Fruit fly (Drosophila melanogaster) whole organism, embryonic: ENCODE data around the gene HemK1.

ENCODE experiments used
- ATbp ChIP-seq: fragments of 200-800 bp; sonication (Bioruptor generic); optimal IDR thresholded peaks from 2 replicates; lab custom pipeline; 2017; ENCODE audit warnings: missing biosample characterization, mild to moderate bottlenecking, missing genetic modification characterization, missing genetic modification reagents
- Atf-2 ChIP-seq: fragments of 200-800 bp; sonication (Bioruptor generic); optimal IDR thresholded peaks from 2 replicates; lab custom pipeline; 2016; ENCODE audit warnings: missing biosample characterization, missing genetic modification characterization
- Blimp-1 ChIP-seq: fragments of 200-800 bp; sonication (Bioruptor generic); optimal IDR thresholded peaks from 3 replicates; lab custom pipeline; 2018; ENCODE audit warnings: missing biosample characterization, missing genetic modification characterization, mild to moderate bottlenecking, moderate library complexity, missing genetic modification reagents
- CG11695 ChIP-seq: fragments of 200-800 bp; sonication (Bioruptor generic); IDR thresholded peaks from 3 replicates; pipeline ENCODE4 v1.3.6; 2022; ENCODE audit warnings: missing biosample characterization, missing genetic modification characterization
- CG13894 ChIP-seq: fragments of 200-800 bp; sonication (Bioruptor generic); optimal IDR thresholded peaks from 3 replicates; lab custom pipeline; 2018; ENCODE audit warnings: missing biosample characterization, mild to moderate bottlenecking, missing genetic modification characterization, moderate library complexity
- CG14014 ChIP-seq: fragments of 200-800 bp; sonication (Bioruptor generic); IDR thresholded peaks from 2 replicates; pipeline ENCODE4 v1.3.6; 2022; ENCODE audit warnings: missing biosample characterization, missing genetic modification characterization
- CG1529 ChIP-seq: fragments of 200-800 bp; sonication (Bioruptor generic); optimal IDR thresholded peaks from 3 replicates; lab custom pipeline; 2018; ENCODE audit warnings: missing biosample characterization, missing genetic modification characterization
- CG17361 ChIP-seq: fragments of 200-800 bp; sonication (Bioruptor generic); IDR thresholded peaks from 3 replicates; pipeline ENCODE4 v1.3.6; 2022; ENCODE audit warnings: missing biosample characterization, missing genetic modification characterization
- CG17385 ChIP-seq: fragments of 200-800 bp; sonication (Bioruptor generic); optimal IDR thresholded peaks from 3 replicates; lab custom pipeline; 2018; ENCODE audit warnings: missing biosample characterization, mild to moderate bottlenecking, missing genetic modification characterization
- CG18599 ChIP-seq: fragments of 200-800 bp; sonication (Bioruptor generic); optimal IDR thresholded peaks from 3 replicates; lab custom pipeline; 2017; ENCODE audit warnings: missing biosample characterization, missing genetic modification characterization, mild to moderate bottlenecking, moderate library complexity, missing genetic modification reagents
- CG18619 ChIP-seq: fragments of 200-800 bp; sonication (Bioruptor generic); optimal IDR thresholded peaks from 3 replicates; lab custom pipeline; 2017; ENCODE audit warnings: missing biosample characterization, mild to moderate bottlenecking, missing genetic modification characterization
- CG2129 ChIP-seq: fragments of 200-800 bp; sonication (Bioruptor generic); IDR thresholded peaks from 2 replicates; pipeline ENCODE4 v1.3.6; 2022; ENCODE audit warnings: missing biosample characterization, missing genetic modification characterization; ENCODE audit not compliant: partially characterized antibody
- CG30020 ChIP-seq: fragments of 200-800 bp; optimal IDR thresholded peaks from 2 replicates; lab custom pipeline; 2019; ENCODE audit warnings: missing biosample characterization, mild to moderate bottlenecking, missing genetic modification characterization, moderate library complexity
- CG3407 ChIP-seq: fragments of 200-800 bp; sonication (Bioruptor generic); optimal IDR thresholded peaks from 2 replicates; lab custom pipeline; 2018; ENCODE audit warnings: missing biosample characterization, mild to moderate bottlenecking, missing genetic modification characterization
- CG4328 ChIP-seq: fragments of 200-800 bp; sonication (Bioruptor generic); optimal IDR thresholded peaks from 3 replicates; lab custom pipeline; 2017; ENCODE audit warnings: missing biosample characterization, missing genetic modification reagents, missing genetic modification characterization
- CG4617 ChIP-seq: fragments of 200-800 bp; sonication (Bioruptor generic); optimal IDR thresholded peaks from 3 replicates; lab custom pipeline; 2016; ENCODE audit warnings: missing biosample characterization, missing genetic modification characterization, borderline replicate concordance
- CG6813 ChIP-seq: fragments of 200-800 bp; sonication (Bioruptor generic); optimal IDR thresholded peaks from 2 replicates; lab custom pipeline; 2017; ENCODE audit warnings: missing biosample characterization, missing genetic modification characterization, mild to moderate bottlenecking, moderate library complexity, missing genetic modification reagents
- CG7987 ChIP-seq: fragments of 200-800 bp; sonication (Bioruptor generic); optimal IDR thresholded peaks from 2 replicates; lab custom pipeline; 2018; ENCODE audit warnings: missing biosample characterization, mild to moderate bottlenecking, missing genetic modification characterization, moderate library complexity
- CG8388 ChIP-seq: fragments of 200-800 bp; sonication (Bioruptor generic); optimal IDR thresholded peaks from 2 replicates; lab custom pipeline; 2019; ENCODE audit warnings: missing biosample characterization, mild to moderate bottlenecking, missing genetic modification characterization, moderate library complexity
- CG9817 ChIP-seq: fragments of 200-800 bp; sonication (Bioruptor generic); optimal IDR thresholded peaks from 2 replicates; lab custom pipeline; 2018; ENCODE audit warnings: missing biosample characterization, mild to moderate bottlenecking, missing genetic modification characterization, moderate library complexity
- Chrac-16 ChIP-seq: fragments of 200-800 bp; sonication (Bioruptor generic); optimal IDR thresholded peaks from 3 replicates; lab custom pipeline; 2016; ENCODE audit warnings: missing biosample characterization, missing genetic modification characterization
- Fer2 ChIP-seq: fragments of 200-800 bp; sonication (Bioruptor generic); optimal IDR thresholded peaks from 2 replicates; lab custom pipeline; 2018; ENCODE audit warnings: missing biosample characterization, mild to moderate bottlenecking, missing genetic modification characterization, moderate library complexity
- HLHmδ ChIP-seq: fragments of 200-800 bp; sonication (Bioruptor generic); optimal IDR thresholded peaks from 2 replicates; lab custom pipeline; 2018; ENCODE audit warnings: missing biosample characterization, mild to moderate bottlenecking, missing genetic modification characterization, moderate library complexity
- Hmx ChIP-seq: fragments of 200-800 bp; sonication (Bioruptor generic); optimal IDR thresholded peaks from 2 replicates; lab custom pipeline; 2016; ENCODE audit warnings: missing biosample characterization, missing genetic modification characterization
- Hsf ChIP-seq: fragments of 200-800 bp; sonication (Bioruptor generic); optimal IDR thresholded peaks from 3 replicates; lab custom pipeline; 2016; ENCODE audit warnings: missing biosample characterization, missing genetic modification characterization
- MESR4 ChIP-seq: fragments of 200-800 bp; sonication (Bioruptor generic); optimal IDR thresholded peaks from 2 replicates; lab custom pipeline; 2018; ENCODE audit warnings: missing biosample characterization, mild to moderate bottlenecking, missing genetic modification characterization, moderate library complexity
- Med ChIP-seq: fragments of 200-800 bp; sonication (Bioruptor generic); peaks from one replicate; lab custom pipeline; 2016; ENCODE audit warnings: missing biosample characterization, missing genetic modification characterization, mild to moderate bottlenecking, inconsistent platforms, moderate library complexity
- NC2β ChIP-seq: fragments of 200-800 bp; sonication (Bioruptor generic); optimal IDR thresholded peaks from 2 replicates; lab custom pipeline; 2016; ENCODE audit warnings: missing biosample characterization, missing genetic modification characterization
- Stat92E ChIP-seq, 3 experiments: fragments of >200 bp in 2 of 3; fragments of 200-800 bp in 1 of 3; sonication (Bioruptor generic) in 1 of 3; optimal IDR thresholded peaks; 2 replicates each; lab custom pipeline; 2017 to 2019; ENCODE audit warnings: missing biosample characterization in 3 of 3, missing genetic modification characterization in 3 of 3, mild to moderate bottlenecking in 1 of 3, moderate library complexity in 1 of 3
- abd-A ChIP-seq: fragments of 200-800 bp; sonication (Bioruptor generic); optimal IDR thresholded peaks from 3 replicates; lab custom pipeline; 2019; ENCODE audit warnings: missing biosample characterization, mild to moderate bottlenecking, missing genetic modification characterization, moderate library complexity
- ash1 ChIP-seq: fragments of 200-800 bp; sonication (Bioruptor generic); optimal IDR thresholded peaks from 2 replicates; lab custom pipeline; 2018; ENCODE audit warnings: missing biosample characterization, mild to moderate bottlenecking, missing genetic modification characterization
- cg ChIP-seq: fragments of 200-800 bp; sonication (Bioruptor generic); optimal IDR thresholded peaks from 3 replicates; lab custom pipeline; 2019; ENCODE audit warnings: missing biosample characterization, mild to moderate bottlenecking, missing genetic modification characterization, moderate library complexity
- danr ChIP-seq: fragments of 200-800 bp; sonication (Bioruptor generic); IDR thresholded peaks from 2 replicates; pipeline ENCODE4 v1.3.6; 2022; ENCODE audit warnings: missing biosample characterization, missing genetic modification characterization
- dmrt11E ChIP-seq: fragments of 200-800 bp; sonication (Bioruptor generic); optimal IDR thresholded peaks from 3 replicates; lab custom pipeline; 2018; ENCODE audit warnings: missing biosample characterization, mild to moderate bottlenecking, missing genetic modification characterization, moderate library complexity
- exex ChIP-seq: fragments of 200-800 bp; sonication (Bioruptor generic); optimal IDR thresholded peaks from 4 replicates; lab custom pipeline; 2018; ENCODE audit warnings: missing biosample characterization, mild to moderate bottlenecking, missing genetic modification characterization, moderate library complexity
- eyg ChIP-seq: fragments of 200-800 bp; sonication (Bioruptor generic); optimal IDR thresholded peaks from 3 replicates; lab custom pipeline; 2016; ENCODE audit warnings: missing biosample characterization, missing genetic modification characterization
- gce ChIP-seq: fragments of 200-800 bp; sonication (Bioruptor generic); IDR thresholded peaks from 3 replicates; pipeline ENCODE4 v1.3.6; 2022; ENCODE audit warnings: missing biosample characterization, missing genetic modification characterization
- gro ChIP-seq: fragments of 200-800 bp; sonication (Bioruptor generic); optimal IDR thresholded peaks from 2 replicates; lab custom pipeline; 2016; ENCODE audit warnings: missing biosample characterization, missing genetic modification characterization
- jumu ChIP-seq: fragments of 200-800 bp; sonication (Bioruptor generic); optimal IDR thresholded peaks from 3 replicates; lab custom pipeline; 2016; ENCODE audit warnings: missing biosample characterization, missing genetic modification characterization
- mirr ChIP-seq: fragments of 200-800 bp; sonication (Bioruptor generic); optimal IDR thresholded peaks from 3 replicates; lab custom pipeline; 2018; ENCODE audit warnings: missing biosample characterization, mild to moderate bottlenecking, missing genetic modification characterization
- oc ChIP-seq: fragments of 200-800 bp; sonication (Bioruptor generic); optimal IDR thresholded peaks from 2 replicates; lab custom pipeline; 2018; ENCODE audit warnings: missing biosample characterization, mild to moderate bottlenecking, missing genetic modification characterization, moderate library complexity
- onecut ChIP-seq: fragments of 200-800 bp; sonication (Bioruptor generic); IDR thresholded peaks from 2 replicates; pipeline ENCODE4 v1.3.6; 2022; ENCODE audit warnings: missing biosample characterization, missing genetic modification characterization
- org-1 ChIP-seq: fragments of 200-800 bp; sonication (Bioruptor generic); optimal IDR thresholded peaks from 2 replicates; lab custom pipeline; 2017; ENCODE audit warnings: missing biosample characterization, missing genetic modification characterization
- ro ChIP-seq: fragments of 200-800 bp; sonication (Bioruptor generic); IDR thresholded peaks from 2 replicates; pipeline ENCODE4 v1.3.6; 2022; ENCODE audit warnings: missing biosample characterization, missing genetic modification characterization
- sd ChIP-seq: fragments of 200-800 bp; sonication (Bioruptor generic); optimal IDR thresholded peaks from 3 replicates; lab custom pipeline; 2018; ENCODE audit warnings: missing biosample characterization, mild to moderate bottlenecking, missing genetic modification characterization, moderate library complexity
- sob ChIP-seq: fragments of 200-800 bp; sonication (Bioruptor generic); IDR thresholded peaks from 2 replicates; pipeline ENCODE4 v1.3.6; 2022; ENCODE audit warnings: missing biosample characterization, missing genetic modification characterization
- stc ChIP-seq: fragments of 200-800 bp; sonication (Bioruptor generic); IDR thresholded peaks from 2 replicates; pipeline ENCODE4 v1.3.6; 2022; ENCODE audit warnings: missing biosample characterization, missing genetic modification characterization
- wek ChIP-seq: fragments of 200-800 bp; sonication (Bioruptor generic); optimal IDR thresholded peaks from 3 replicates; lab custom pipeline; 2018; ENCODE audit warnings: missing biosample characterization, mild to moderate bottlenecking, missing genetic modification characterization, moderate library complexity

HemK1 gene

DNA sequence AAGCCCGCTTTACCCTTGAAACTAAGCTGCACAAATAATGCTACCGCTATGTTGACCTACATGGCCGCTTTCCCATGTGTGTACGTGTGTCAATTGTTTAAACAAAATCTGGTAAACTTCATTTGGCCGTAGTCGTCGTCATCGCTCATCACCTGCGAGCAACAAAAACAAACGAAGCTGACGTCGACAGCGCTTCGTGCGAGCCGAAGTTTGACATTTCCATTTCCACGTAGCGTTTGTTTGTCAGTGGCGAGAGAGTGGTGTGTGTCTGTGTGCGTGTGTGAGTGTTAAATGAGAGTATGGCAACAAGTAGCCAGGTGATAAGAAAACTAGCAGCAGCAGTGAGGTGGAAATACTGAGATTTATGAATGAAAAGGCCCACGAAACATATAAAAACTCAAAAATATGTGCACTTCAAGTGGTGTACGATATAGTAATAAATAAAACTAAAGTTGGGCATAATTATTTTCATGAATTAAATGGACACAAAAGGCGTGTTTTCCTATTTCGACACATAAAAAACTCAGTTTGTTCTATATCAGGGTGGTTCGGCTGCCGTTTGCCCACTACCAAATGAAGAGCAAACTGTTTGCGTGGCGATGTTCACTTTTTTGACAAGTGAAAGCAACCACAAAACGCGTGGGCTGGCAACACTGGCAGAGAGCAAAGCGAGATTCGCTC is 11.9 kb upstream of the HemK1 start (continued):
- TF ChIP-seq CG4328 (peak; percentile 72), Hsf (GFP tag; lab: Kevin White, UChicago) (no peak), sd (tag; lab: Kevin White, UChicago) (peak; percentile 20), wek (GFP tag; lab: Kevin White, UChicago) (peak; percentile 72), Fer2 (tag; lab: Kevin White, UChicago) (peak; percentile 37), Atf-2 (GFP tag; lab: Kevin White, UChicago) (no peak), exex (peak; percentile 55), CG11695 (peak; percentile 41; the same call in 2 of the 3 replicates), gce (GFP tag; lab: Robert Waterston, UW) (peak; percentile 55; the same call in 1 of the 3 replicates), CG17385 (GFP tag; lab: Kevin White, UChicago) (peak; percentile 20), CG2129 (GFP tag; lab: Robert Waterston, UW) (no peak), eyg (GFP tag; lab: Kevin White, UChicago) (peak; percentile 8), gro (GFP tag; lab: Kevin White, UChicago) (peak; percentile 53), cg (peak; percentile 90), Chrac-16 (GFP tag; lab: Kevin White, UChicago) (peak; percentile 2), ATbp (GFP tag; lab: Kevin White, UChicago) (peak; percentile 80), Blimp-1 (GFP tag; lab: Kevin White, UChicago) (peak; percentile 51), danr (no peak), ash1 (GFP tag; lab: Kevin White, UChicago) (peak; percentile 39), oc (tag; lab: Kevin White, UChicago) (no peak), CG8388 (GFP tag; lab: Kevin White, UChicago) (no peak), CG4617 (GFP tag; lab: Kevin White, UChicago) (no peak), CG7987 (GFP tag; lab: Kevin White, UChicago) (peak; percentile 85), NC2β (GFP tag; lab: Kevin White, UChicago) (peak; percentile 20), MESR4 (GFP tag; lab: Kevin White, UChicago) (no peak), CG9817 (peak; percentile 18), CG3407 (GFP tag; lab: Kevin White, UChicago) (no peak), CG1529 (GFP tag; lab: Kevin White, UChicago) (peak; percentile 19), sob (GFP tag; lab: Robert Waterston, UW) (peak; percentile 53; the same call in 1 of the 2 replicates), HLHmδ (GFP tag; lab: Kevin White, UChicago) (peak; percentile 34), CG18599 (GFP tag; lab: Kevin White, UChicago) (peak; percentile 61), Med (GFP tag; lab: Kevin White, UChicago) (peak; percentile 78), abd-A (tag; lab: Kevin White, UChicago) (peak; percentile 62), CG14014 (GFP tag; lab: Robert Waterston, UW) (peak; percentile 12; the same call in 1 of the 2 replicates), org-1 (GFP tag; lab: Kevin White, UChicago) (peak; percentile 28), stc (peak; percentile 49; the same call in 1 of the 2 replicates), dmrt11E (peak; percentile 8), ro (GFP tag; lab: Robert Waterston, UW) (no peak), Hmx (GFP tag; lab: Kevin White, UChicago) (no peak), CG18619 (peak; percentile 34), Stat92E (GFP tag; optimal IDR thresholded peaks at IDR 0.05; lab: Kevin White, UChicago) (no peak), mirr (GFP tag; lab: Kevin White, UChicago) (peak; percentile 88), CG6813 (GFP tag; lab: Kevin White, UChicago) (peak; percentile 69), jumu (GFP tag; lab: Kevin White, UChicago) (no peak), CG13894 (tag; lab: Kevin White, UChicago) (peak; percentile 17), CG30020 (no peak), CG17361 (GFP tag; lab: Robert Waterston, UW) (peak; percentile 9; the same call in 1 of the 3 replicates), onecut (GFP tag; lab: Robert Waterston, UW) (no peak)
